Fruit fly (Drosophila melanogaster) whole organism, embryonic: Measurements from ENCODE around the gene caz.

ENCODE experiments used
- BEAF-32 ChIP-seq: fragments of 200-800 bp; sonication (Bioruptor generic); optimal IDR thresholded peaks from 3 replicates; lab custom pipeline; 2017; ENCODE audit warnings: missing biosample characterization, missing genetic modification characterization, mild to moderate bottlenecking, moderate library complexity, missing genetic modification reagents
- Bgb ChIP-seq: fragments of 200-800 bp; sonication (Bioruptor generic); IDR thresholded peaks from 2 replicates; pipeline ENCODE4 v1.3.6; 2022; ENCODE audit warnings: missing biosample characterization, missing genetic modification characterization; ENCODE audit not compliant: partially characterized antibody
- CG1024 ChIP-seq: fragments of 200-800 bp; sonication (Bioruptor generic); IDR thresholded peaks from 2 replicates; pipeline ENCODE4 v1.3.6; 2022; ENCODE audit warnings: missing biosample characterization, missing genetic modification characterization
- CG11247 ChIP-seq: fragments of 200-800 bp; sonication (Bioruptor generic); IDR thresholded peaks from 2 replicates; pipeline ENCODE4 v1.3.6; 2022; ENCODE audit warnings: missing biosample characterization, missing genetic modification characterization
- CG12659 ChIP-seq: fragments of 200-800 bp; sonication (Bioruptor generic); optimal IDR thresholded peaks from 3 replicates; lab custom pipeline; 2017; ENCODE audit warnings: mild to moderate bottlenecking, missing biosample characterization, missing genetic modification reagents, missing genetic modification characterization
- CG13775 ChIP-seq: fragments of 200-800 bp; sonication (Bioruptor generic); optimal IDR thresholded peaks from 3 replicates; lab custom pipeline; 2017; ENCODE audit warnings: missing biosample characterization, mild to moderate bottlenecking, missing genetic modification characterization
- CG14710 ChIP-seq: fragments of 200-800 bp; sonication (Bioruptor generic); optimal IDR thresholded peaks from 3 replicates; lab custom pipeline; 2019; ENCODE audit warnings: missing biosample characterization, mild to moderate bottlenecking, missing genetic modification characterization, moderate library complexity
- CG14860 ChIP-seq: fragments of 200-800 bp; sonication (Bioruptor generic); IDR thresholded peaks from 3 replicates; pipeline ENCODE4 v1.3.6; 2022; ENCODE audit warnings: missing biosample characterization, missing genetic modification characterization; ENCODE audit not compliant: partially characterized antibody
- CG15514 ChIP-seq: fragments of 200-800 bp; sonication (Bioruptor generic); optimal IDR thresholded peaks from 3 replicates; lab custom pipeline; 2017; ENCODE audit warnings: missing biosample characterization, missing genetic modification characterization, mild to moderate bottlenecking, moderate library complexity, missing genetic modification reagents
- CG2712 ChIP-seq: fragments of 200-800 bp; optimal IDR thresholded peaks from 3 replicates; lab custom pipeline; 2019; ENCODE audit warnings: missing biosample characterization, mild to moderate bottlenecking, missing genetic modification characterization, moderate library complexity
- CG30020 ChIP-seq: fragments of 200-800 bp; optimal IDR thresholded peaks from 2 replicates; lab custom pipeline; 2019; ENCODE audit warnings: missing biosample characterization, mild to moderate bottlenecking, missing genetic modification characterization, moderate library complexity
- CG31441 ChIP-seq: fragments of 200-800 bp; sonication (Bioruptor generic); IDR thresholded peaks from 2 replicates; pipeline ENCODE4 v1.3.6; 2022; ENCODE audit warnings: missing biosample characterization, missing genetic modification characterization
- CG34224 ChIP-seq: fragments of 200-800 bp; sonication (Bioruptor generic); IDR thresholded peaks from 3 replicates; pipeline ENCODE4 v1.3.6; 2022; ENCODE audit warnings: missing biosample characterization, missing genetic modification characterization; ENCODE audit not compliant: partially characterized antibody
- CG6791 ChIP-seq: fragments of 200-800 bp; sonication (Bioruptor generic); IDR thresholded peaks from 3 replicates; pipeline ENCODE4 v1.3.6; 2022; ENCODE audit warnings: missing biosample characterization, missing genetic modification characterization; ENCODE audit not compliant: partially characterized antibody
- CG7963 ChIP-seq: fragments of 200-800 bp; sonication (Bioruptor generic); IDR thresholded peaks from 3 replicates; pipeline ENCODE4 v1.3.6; 2022; ENCODE audit warnings: missing biosample characterization, missing genetic modification characterization; ENCODE audit not compliant: partially characterized antibody
- CG8388 ChIP-seq: fragments of 200-800 bp; sonication (Bioruptor generic); optimal IDR thresholded peaks from 2 replicates; lab custom pipeline; 2019; ENCODE audit warnings: missing biosample characterization, mild to moderate bottlenecking, missing genetic modification characterization, moderate library complexity
- Doc3 ChIP-seq: fragments of 200-800 bp; sonication (Bioruptor generic); IDR thresholded peaks from 3 replicates; pipeline ENCODE4 v1.3.6; 2022; ENCODE audit warnings: missing biosample characterization, missing genetic modification characterization; ENCODE audit not compliant: partially characterized antibody
- Dp ChIP-seq: fragments of 200-800 bp; sonication (Bioruptor generic); optimal IDR thresholded peaks from 2 replicates; lab custom pipeline; 2018; ENCODE audit warnings: missing biosample characterization, mild to moderate bottlenecking, missing genetic modification characterization, moderate library complexity
- Dref ChIP-seq: fragments of 200-800 bp; sonication (Bioruptor generic); IDR thresholded peaks from 2 replicates; pipeline ENCODE4 v1.3.6; 2022; ENCODE audit warnings: missing biosample characterization, missing genetic modification characterization
- E2f2 ChIP-seq: fragments of 200-800 bp; sonication (Bioruptor generic); IDR thresholded peaks from 2 replicates; pipeline ENCODE4 v1.3.6; 2022; ENCODE audit warnings: missing biosample characterization, missing genetic modification characterization
- Fer3 ChIP-seq: fragments of 200-800 bp; sonication (Bioruptor generic); optimal IDR thresholded peaks from 2 replicates; lab custom pipeline; 2018; ENCODE audit warnings: missing biosample characterization, mild to moderate bottlenecking, missing genetic modification characterization, moderate library complexity
- H15 ChIP-seq: fragments of 200-800 bp; sonication (Bioruptor generic); IDR thresholded peaks from 3 replicates; pipeline ENCODE4 v1.3.6; 2022; ENCODE audit warnings: missing biosample characterization, missing genetic modification characterization
- HLH4C ChIP-seq: fragments of 200-800 bp; sonication (Bioruptor generic); IDR thresholded peaks from 3 replicates; pipeline ENCODE4 v1.3.6; 2022; ENCODE audit warnings: missing biosample characterization, missing genetic modification characterization; ENCODE audit not compliant: partially characterized antibody
- NfI ChIP-seq: fragments of 200-800 bp; sonication (Bioruptor generic); optimal IDR thresholded peaks from 3 replicates; lab custom pipeline; 2018; ENCODE audit warnings: missing biosample characterization, mild to moderate bottlenecking, missing genetic modification characterization, moderate library complexity
- Opbp ChIP-seq: fragments of 200-800 bp; sonication (Bioruptor generic); IDR thresholded peaks from 3 replicates; pipeline ENCODE4 v1.3.6; 2022; ENCODE audit warnings: missing biosample characterization, missing genetic modification characterization; ENCODE audit not compliant: partially characterized antibody
- Usf ChIP-seq: fragments of 200-800 bp; sonication (Bioruptor generic); optimal IDR thresholded peaks from 2 replicates; lab custom pipeline; 2017; ENCODE audit warnings: missing genotype, missing biosample characterization, missing genetic modification characterization
- Vsx1 ChIP-seq: fragments of 200-800 bp; sonication (Bioruptor generic); optimal IDR thresholded peaks from 2 replicates; lab custom pipeline; 2017; ENCODE audit warnings: missing biosample characterization, mild to moderate bottlenecking, missing genetic modification characterization, missing genetic modification reagents
- Xrp1 ChIP-seq: fragments of 200-800 bp; sonication (Bioruptor generic); IDR thresholded peaks from 2 replicates; pipeline ENCODE4 v1.3.6; 2022; ENCODE audit warnings: missing biosample characterization, missing genetic modification characterization
- cg ChIP-seq: fragments of 200-800 bp; sonication (Bioruptor generic); optimal IDR thresholded peaks from 3 replicates; lab custom pipeline; 2019; ENCODE audit warnings: missing biosample characterization, mild to moderate bottlenecking, missing genetic modification characterization, moderate library complexity
- chinmo ChIP-seq: fragments of 200-800 bp; sonication (Bioruptor generic); IDR thresholded peaks from 4 replicates; pipeline ENCODE4 v1.3.6; 2022; ENCODE audit warnings: missing biosample characterization, missing genetic modification characterization; ENCODE audit not compliant: partially characterized antibody
- gem ChIP-seq: fragments of 200-800 bp; sonication (Bioruptor generic); optimal IDR thresholded peaks from 2 replicates; lab custom pipeline; 2019; ENCODE audit warnings: missing biosample characterization, mild to moderate bottlenecking, missing genetic modification characterization, moderate library complexity
- hbn ChIP-seq: fragments of 200-800 bp; sonication (Bioruptor generic); IDR thresholded peaks from 2 replicates; pipeline ENCODE4 v1.3.6; 2022; ENCODE audit warnings: missing biosample characterization, missing genetic modification characterization; ENCODE audit not compliant: partially characterized antibody
- her ChIP-seq: fragments of 200-800 bp; sonication (Bioruptor generic); optimal IDR thresholded peaks from 2 replicates; lab custom pipeline; 2016; ENCODE audit warnings: missing biosample characterization, missing genetic modification characterization
- knrl ChIP-seq: fragments of 200-800 bp; sonication (Bioruptor generic); IDR thresholded peaks from 3 replicates; pipeline ENCODE4 v1.3.6; 2022; ENCODE audit warnings: missing biosample characterization, missing genetic modification characterization; ENCODE audit not compliant: partially characterized antibody
- lmd ChIP-seq: fragments of 200-800 bp; sonication (Bioruptor generic); IDR thresholded peaks from 2 replicates; pipeline ENCODE4 v1.3.6; 2022; ENCODE audit warnings: missing biosample characterization, missing genetic modification characterization
- nerfin-2 ChIP-seq: fragments of 200-800 bp; sonication (Bioruptor generic); IDR thresholded peaks from 2 replicates; pipeline ENCODE4 v1.3.6; 2022; ENCODE audit warnings: missing biosample characterization, missing genetic modification characterization; ENCODE audit not compliant: partially characterized antibody
- pfk ChIP-seq: fragments of 200-800 bp; sonication (Bioruptor generic); optimal IDR thresholded peaks from 2 replicates; lab custom pipeline; 2018; ENCODE audit warnings: missing biosample characterization, mild to moderate bottlenecking, missing genetic modification characterization, moderate library complexity
- row ChIP-seq: fragments of 200-800 bp; sonication (Bioruptor generic); IDR thresholded peaks from 3 replicates; pipeline ENCODE4 v1.3.6; 2022; ENCODE audit warnings: missing biosample characterization, missing genetic modification characterization
- salm ChIP-seq: fragments of 200-800 bp; sonication (Bioruptor generic); optimal IDR thresholded peaks from 2 replicates; lab custom pipeline; 2018; ENCODE audit warnings: missing biosample characterization, mild to moderate bottlenecking, missing genetic modification characterization
- sqz ChIP-seq: fragments of 200-800 bp; sonication (Bioruptor generic); optimal IDR thresholded peaks from 3 replicates; lab custom pipeline; 2018; ENCODE audit warnings: missing biosample characterization, mild to moderate bottlenecking, missing genetic modification characterization
- ssp ChIP-seq: fragments of 200-800 bp; sonication (Bioruptor generic); IDR thresholded peaks from 2 replicates; pipeline ENCODE4 v1.3.6; 2022; ENCODE audit warnings: missing biosample characterization, missing genetic modification characterization
- stwl ChIP-seq: fragments of 200-800 bp; sonication (Bioruptor generic); optimal IDR thresholded peaks from 3 replicates; lab custom pipeline; 2018; ENCODE audit warnings: missing biosample characterization, mild to moderate bottlenecking, missing genetic modification characterization, moderate library complexity
- tll ChIP-seq, 2 experiments: fragments of 200-800 bp in 1 of 2; fragments of >200 bp in 1 of 2; sonication (Bioruptor generic) in 1 of 2; optimal IDR thresholded peaks; 2 replicates each; lab custom pipeline; 2017 to 2019; ENCODE audit warnings: missing biosample characterization in 2 of 2, missing genetic modification characterization in 2 of 2, mild to moderate bottlenecking in 1 of 2, moderate library complexity in 1 of 2
- tna ChIP-seq: fragments of 200-800 bp; sonication (Bioruptor generic); IDR thresholded peaks from 2 replicates; pipeline ENCODE4 v1.3.6; 2022; ENCODE audit warnings: missing biosample characterization, missing genetic modification characterization; ENCODE audit not compliant: partially characterized antibody
- trem ChIP-seq: fragments of 200-800 bp; optimal IDR thresholded peaks from 3 replicates; lab custom pipeline; 2019; ENCODE audit warnings: missing biosample characterization, mild to moderate bottlenecking, missing genetic modification characterization, moderate library complexity
- zen ChIP-seq: fragments of 200-800 bp; sonication (Bioruptor generic); optimal IDR thresholded peaks from 3 replicates; lab custom pipeline; 2018; ENCODE audit warnings: missing biosample characterization, mild to moderate bottlenecking, missing genetic modification characterization, moderate library complexity
- zen2 ChIP-seq: fragments of 200-800 bp; sonication (Bioruptor generic); IDR thresholded peaks from 3 replicates; pipeline ENCODE4 v1.3.6; 2022; ENCODE audit warnings: missing biosample characterization, missing genetic modification characterization; ENCODE audit not compliant: partially characterized antibody

The caz gene

DNA sequence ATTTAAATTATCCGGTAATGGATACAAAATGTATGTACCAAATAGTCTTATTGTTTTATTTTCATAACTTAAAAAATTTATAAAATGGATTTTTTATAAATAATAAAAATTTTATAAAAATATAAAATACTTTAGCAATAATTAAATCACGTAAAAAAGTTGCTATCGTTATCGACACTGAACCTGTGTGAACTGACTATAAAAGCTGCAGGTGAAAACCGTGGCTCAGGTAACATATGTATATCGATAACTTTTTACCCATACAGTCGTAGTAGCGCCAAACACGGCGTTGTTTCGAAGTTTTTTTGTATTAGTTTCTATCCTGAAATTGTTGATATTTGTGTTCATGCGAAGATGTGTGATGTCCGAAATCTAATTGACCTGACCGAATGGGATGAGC, 15.0 kb downstream of the caz start, which contains the start of gene CG3679 (continued):
- peak; percentile 74 for TF ChIP-seq Dp (GFP tag; lab: Kevin White, UChicago)
- peak; percentile 60 for TF ChIP-seq row
- TF ChIP-seq BEAF-32 (GFP tag; lab: Kevin White, UChicago): peak; percentile 59
- peak; percentile 69 for TF ChIP-seq nerfin-2 (GFP tag; lab: Robert Waterston, UW)
- peak; percentile 63; the same call in 2 of the 3 replicates for TF ChIP-seq Opbp (GFP tag; lab: Robert Waterston, UW)
- peak; percentile 78 for TF ChIP-seq HLH4C (GFP tag; lab: Robert Waterston, UW)
- TF ChIP-seq stwl: peak; percentile 28
- TF ChIP-seq chinmo (GFP tag; lab: Robert Waterston, UW): 0 out of 4 replicates have a peak, but pooled peaks have one; percentile 39
- TF ChIP-seq CG14860 (GFP tag; lab: Robert Waterston, UW): peak; percentile 67
- TF ChIP-seq E2f2 (GFP tag; lab: Robert Waterston, UW): peak; percentile 83
- TF ChIP-seq tll (GFP tag; optimal IDR thresholded peaks at IDR 0.05; lab: Kevin White, UChicago): no peak
- TF ChIP-seq salm (tag; lab: Kevin White, UChicago): no peak
- peak; percentile 93 for TF ChIP-seq CG30020 (tag; lab: Kevin White, UChicago)
- TF ChIP-seq Xrp1 (GFP tag; lab: Robert Waterston, UW): 0 out of 2 replicates have a peak, but pooled peaks have one; percentile 10
- TF ChIP-seq CG15514 (GFP tag; lab: Kevin White, UChicago): peak; percentile 63
- peak; percentile 35 for TF ChIP-seq CG14710 (tag; lab: Kevin White, UChicago)
- no peak for TF ChIP-seq her
- peak; percentile 31 for TF ChIP-seq trem (tag; lab: Kevin White, UChicago)
- TF ChIP-seq CG34224: peak; percentile 66
- TF ChIP-seq Bgb (GFP tag; lab: Robert Waterston, UW): peak; percentile 78
- peak; percentile 9 for TF ChIP-seq CG12659 (GFP tag; lab: Kevin White, UChicago)
- no peak for TF ChIP-seq CG8388 (GFP tag; lab: Kevin White, UChicago)
- peak; percentile 25 for TF ChIP-seq cg
- TF ChIP-seq sqz (GFP tag; lab: Kevin White, UChicago): no peak
- peak; percentile 58 for TF ChIP-seq CG2712 (tag; lab: Kevin White, UChicago)
- no peak for TF ChIP-seq Usf (GFP tag; lab: Kevin White, UChicago)
- TF ChIP-seq CG1024 (GFP tag; lab: Robert Waterston, UW): 0 out of 2 replicates have a peak, but pooled peaks have one; percentile 31
- TF ChIP-seq NfI: no peak
- TF ChIP-seq H15 (GFP tag; lab: Robert Waterston, UW): no peak
- no peak for TF ChIP-seq CG13775 (GFP tag; lab: Kevin White, UChicago)
- TF ChIP-seq tna (GFP tag; lab: Robert Waterston, UW): peak; percentile 61
- TF ChIP-seq knrl (GFP tag; lab: Robert Waterston, UW): peak; percentile 60; the same call in 2 of the 3 replicates
- TF ChIP-seq CG11247: no peak
- peak; percentile 70 for TF ChIP-seq CG7963 (GFP tag; lab: Robert Waterston, UW)
- no peak for TF ChIP-seq Fer3 (tag; lab: Kevin White, UChicago)
- TF ChIP-seq CG6791 (GFP tag; lab: Robert Waterston, UW): peak; percentile 82
- TF ChIP-seq pfk: peak; percentile 21
- TF ChIP-seq Vsx1: no peak
- no peak for TF ChIP-seq gem (tag; lab: Kevin White, UChicago)
- TF ChIP-seq CG31441: no peak
- peak; percentile 58; the same call in 1 of the 2 replicates for TF ChIP-seq hbn
- TF ChIP-seq Doc3 (GFP tag; lab: Robert Waterston, UW): peak; percentile 58; the same call in 2 of the 3 replicates
- TF ChIP-seq lmd (GFP tag; lab: Robert Waterston, UW): no peak
- peak; percentile 95 for TF ChIP-seq ssp (GFP tag; lab: Robert Waterston, UW)
- peak; percentile 84 for TF ChIP-seq Dref (GFP tag; lab: Robert Waterston, UW)
- TF ChIP-seq zen2 (GFP tag; lab: Robert Waterston, UW): peak; percentile 12; the same call in 1 of the 3 replicates
- no peak for TF ChIP-seq zen
